Worm (Caenorhabditis elegans) whole organism, early embryonic: Measurements from ENCODE around the gene tag-322.

ENCODE experiments used
- B0310.2 ChIP-seq: sonication (generic microtip); optimal IDR thresholded peaks from 2 replicates; lab custom pipeline; 2016; ENCODE audit warnings: mild to moderate bottlenecking, missing genetic modification characterization, missing compliant biosample characterization
- ama-1 ChIP-seq: fragments of 150-350 bp; optimal IDR thresholded peaks from 2 replicates; lab custom pipeline; 2014

ce11 chrIV:7770162-7770561 is 15.2 kb downstream of the tag-322 start, which contains the start of gene rdl-1:
- TF ChIP-seq B0310.2 (tag; lab: Kevin White, UChicago) = no peak
- no peak for TF ChIP-seq ama-1
